Worm (Caenorhabditis elegans): ENCODE data around the gene npr-24.
A peak's percentile ranks its signal among the peaks of the same experiment; 100 is the strongest.

npr-24 gene

DNA sequence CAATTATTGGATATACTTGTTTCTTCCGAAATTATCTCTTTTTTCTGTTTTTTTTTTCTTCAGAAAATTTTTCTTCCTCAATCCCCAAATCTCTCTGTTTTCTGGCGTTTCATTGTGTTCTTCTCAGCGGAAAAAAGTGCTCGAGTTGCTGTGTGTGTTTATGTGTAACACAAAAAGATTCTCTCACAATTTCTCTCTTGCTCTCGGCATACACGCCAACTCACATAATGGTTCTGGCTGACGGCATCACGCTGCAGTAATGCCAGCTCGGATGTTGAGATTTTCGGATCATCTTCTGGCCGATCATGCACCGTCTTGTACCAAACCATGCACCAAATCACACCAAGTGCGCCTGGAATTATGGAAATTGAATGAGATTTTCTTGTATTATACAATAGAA, 24.7 kb downstream of the npr-24 start (continued):
- TF ChIP-seq daf-16 (GFP tag; optimal IDR thresholded peaks at IDR 0.05) = peak in 1 of 2 experiments; percentile 34
- TF ChIP-seq daf-16 (tag; optimal IDR thresholded peaks at IDR 0.05) = no peak
- no peak for TF ChIP-seq Y48G9A.11 (GFP tag; IDR thresholded peaks at IDR 0.05)
- TF ChIP-seq lin-1 (GFP tag; IDR thresholded peaks at IDR 0.05) = no peak
- no peak for TF ChIP-seq F10B5.3 (tag; optimal IDR thresholded peaks at IDR 0.05)
- TF ChIP-seq lin-29 (GFP tag; IDR thresholded peaks at IDR 0.05) = no peak
- no peak for TF ChIP-seq ceh-20 (GFP tag; IDR thresholded peaks at IDR 0.05)
- TF ChIP-seq nhr-102 (tag; optimal IDR thresholded peaks at IDR 0.05) = no peak
- TF ChIP-seq zip-2 (tag; optimal IDR thresholded peaks at IDR 0.05) = no peak

DNA sequence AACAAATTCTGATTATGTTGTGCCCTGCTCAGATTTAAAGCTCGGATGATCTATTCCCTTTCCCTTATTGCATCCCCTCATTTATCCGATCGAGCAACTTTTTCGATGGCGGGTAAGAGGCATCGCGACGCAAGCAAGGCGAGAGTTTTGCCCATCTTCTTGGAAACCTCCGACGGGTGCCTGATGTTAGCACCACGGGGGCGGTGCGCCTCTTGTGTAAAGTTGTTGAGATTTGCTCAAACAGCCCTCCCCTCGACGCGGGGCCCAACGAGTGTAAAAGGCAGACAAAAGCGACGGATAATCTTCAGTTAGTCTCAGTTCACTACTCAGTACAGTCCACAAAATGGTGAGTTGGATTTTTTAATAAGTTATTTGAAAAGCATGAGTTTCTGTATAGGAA, 27.7 kb downstream of the npr-24 start, which contains the start of gene mlc-1:
TSS of gene mlc-1 (plus strand) at position 324 of the 400 bp plus-strand sequence.
- TF ChIP-seq ceh-20 (GFP tag; IDR thresholded peaks at IDR 0.05) (no peak), ceh-32 (tag; optimal IDR thresholded peaks at IDR 0.05; ENCODE audit: poor library complexity) (no peak), hlh-11 (tag; optimal IDR thresholded peaks at IDR 0.05) (peak; percentile 9), aha-1 (tag) (peak; percentile 74), set-16 (GFP tag; IDR thresholded peaks at IDR 0.05) (peak; percentile 38), zip-2 (tag; optimal IDR thresholded peaks at IDR 0.05) (no peak), tra-1 (GFP tag; IDR thresholded peaks at IDR 0.05) (no peak), unc-62 (GFP tag; optimal IDR thresholded peaks at IDR 0.05 in 1 of 2) (peak in 1 of 2 experiments; percentile 20), unc-62 (tag; optimal IDR thresholded peaks at IDR 0.05) (no peak), nhr-11 (tag; optimal IDR thresholded peaks at IDR 0.05) (no peak)

DNA sequence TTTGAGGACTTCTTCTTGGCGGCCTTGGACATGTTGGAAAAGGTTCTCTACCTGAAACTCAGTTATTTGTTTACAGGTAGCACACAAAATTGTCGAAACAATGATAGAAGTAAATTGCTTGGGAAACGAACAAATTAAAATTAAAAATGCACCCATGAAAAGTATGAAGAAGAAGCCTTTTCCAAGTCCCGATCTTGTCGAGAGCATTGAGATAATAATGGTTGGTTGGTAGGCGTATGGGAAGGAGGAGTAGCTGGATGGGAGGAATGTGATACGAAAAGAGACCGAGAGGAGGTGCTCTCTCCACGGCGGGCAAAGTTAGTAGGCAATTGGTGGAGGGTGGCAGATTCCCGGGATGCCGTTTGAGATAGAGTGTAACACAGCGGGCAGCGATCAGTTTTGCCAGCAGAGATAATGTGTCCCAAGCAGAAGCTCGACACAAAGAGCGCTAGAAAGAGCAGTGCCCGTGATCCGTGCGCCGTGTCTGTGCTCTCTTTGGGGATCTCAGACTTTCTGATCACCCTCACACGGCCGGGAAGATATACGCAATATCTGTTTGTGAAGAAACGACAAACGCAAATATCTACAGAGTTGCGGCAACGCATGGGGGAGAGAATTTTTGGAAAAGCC, 30.0 kb downstream of the npr-24 start, which contains the start of gene mlc-2:
TSS of gene mlc-2 (minus strand) at position 51 of the 630 bp plus-strand sequence.
- peak in 1 of 2 experiments; percentile 9 for TF ChIP-seq unc-62 (GFP tag; optimal IDR thresholded peaks at IDR 0.05 in 1 of 2)
- no peak for TF ChIP-seq unc-62 (tag; optimal IDR thresholded peaks at IDR 0.05)
- TF ChIP-seq ceh-82 (tag; optimal IDR thresholded peaks at IDR 0.05) = no peak
- no peak for TF ChIP-seq ceh-28 (tag; optimal IDR thresholded peaks at IDR 0.05)
- no peak for TF ChIP-seq mdl-1 (tag; optimal IDR thresholded peaks at IDR 0.05)
- no peak for TF ChIP-seq sdz-12 (GFP tag; optimal IDR thresholded peaks at IDR 0.05)
- TF ChIP-seq ZK546.5 (tag; optimal IDR thresholded peaks at IDR 0.05) = no peak
- no peak for TF ChIP-seq Y105C5A.15 (GFP tag; IDR thresholded peaks at IDR 0.05)
- no peak for TF ChIP-seq fos-1 (tag; optimal IDR thresholded peaks at IDR 0.05)
- no peak for TF ChIP-seq nhr-6 (tag; optimal IDR thresholded peaks at IDR 0.05)
- TF ChIP-seq ama-1 (optimal IDR thresholded peaks at IDR 0.05) = no peak
- no peak for TF ChIP-seq tag-97 (GFP tag; IDR thresholded peaks at IDR 0.05)
- peak; percentile 76 for TF ChIP-seq hlh-11 (tag; optimal IDR thresholded peaks at IDR 0.05)
- TF ChIP-seq lim-7 (GFP tag; IDR thresholded peaks at IDR 0.05) = 0 out of 2 replicates have a peak, but pooled peaks have one; percentile 28
- no peak for TF ChIP-seq unc-39 (tag; optimal IDR thresholded peaks at IDR 0.05)
- no peak for TF ChIP-seq zfp-3 (GFP tag; conservative IDR thresholded peaks at IDR 0.05)
- TF ChIP-seq madf-9 (GFP tag; conservative IDR thresholded peaks at IDR 0.05) = no peak
- no peak for TF ChIP-seq lin-15B (tag; optimal IDR thresholded peaks at IDR 0.05)
- TF ChIP-seq zip-11 (GFP tag; IDR thresholded peaks at IDR 0.05) = no peak
- peak; percentile 55 for TF ChIP-seq set-16 (GFP tag; IDR thresholded peaks at IDR 0.05)
- TF ChIP-seq snpc-1.2 (GFP tag; IDR thresholded peaks at IDR 0.05) = no peak
- TF ChIP-seq ceh-62 (tag; optimal IDR thresholded peaks at IDR 0.05) = no peak
- TF ChIP-seq daf-8 (GFP tag; IDR thresholded peaks at IDR 0.05) = no peak
- TF ChIP-seq spr-1 (tag; optimal IDR thresholded peaks at IDR 0.05) = no peak
- no peak for TF ChIP-seq F26F4.8 (GFP tag; conservative IDR thresholded peaks at IDR 0.05)
- TF ChIP-seq daf-19 (GFP tag; conservative IDR thresholded peaks at IDR 0.05) = no peak
- TF ChIP-seq dve-1 (tag; optimal IDR thresholded peaks at IDR 0.05; ENCODE audit: insufficient read depth) = no peak
- TF ChIP-seq lir-3 (tag; optimal IDR thresholded peaks at IDR 0.05) = no peak
- TF ChIP-seq nhr-11 (tag; optimal IDR thresholded peaks at IDR 0.05) = peak; percentile 48
- no peak for TF ChIP-seq spr-3 (GFP tag; optimal IDR thresholded peaks at IDR 0.05)
- TF ChIP-seq vab-7 (GFP tag; IDR thresholded peaks at IDR 0.05) = no peak
- no peak for TF ChIP-seq ztf-11 (tag; optimal IDR thresholded peaks at IDR 0.05)
- TF ChIP-seq D1046.2 (GFP tag; IDR thresholded peaks at IDR 0.05) = no peak
- peak; percentile 42 for TF ChIP-seq nhr-28 (tag; optimal IDR thresholded peaks at IDR 0.05)
- TF ChIP-seq daf-16 (GFP tag; optimal IDR thresholded peaks at IDR 0.05) = peak in 1 of 2 experiments; percentile 26
- TF ChIP-seq daf-16 (tag; optimal IDR thresholded peaks at IDR 0.05) = no peak
- no peak for TF ChIP-seq gei-8 (GFP tag; optimal IDR thresholded peaks at IDR 0.05)
- no peak for TF ChIP-seq nhr-102 (tag; optimal IDR thresholded peaks at IDR 0.05)

Data from whole organism, L4 larva.